Fruit fly (Drosophila melanogaster): Measurements from ENCODE around the gene CG2656.

CG2656 gene

DNA sequence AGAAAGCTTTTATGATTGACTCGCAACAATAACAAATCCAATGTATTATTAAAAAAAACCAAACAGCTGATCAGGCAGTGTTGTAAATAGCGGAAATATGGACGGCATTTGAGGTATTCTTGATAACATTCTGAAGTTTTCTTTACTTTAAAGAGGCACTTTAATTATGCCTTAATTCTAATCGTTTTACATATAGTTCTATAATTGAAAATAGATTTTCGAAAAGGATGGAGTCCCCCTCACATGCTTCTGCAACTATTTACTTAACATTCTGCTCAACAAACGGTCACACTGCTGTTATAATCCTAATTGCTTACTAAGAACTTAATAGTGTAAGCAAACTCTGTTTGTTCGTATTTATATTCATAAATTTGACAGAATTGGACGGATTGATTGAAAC lies 16.6 kb upstream of the CG2656 start, which contains the start of gene CG10068 (continued):
- TF ChIP-seq twi (tag; optimal IDR thresholded peaks at IDR 0.05) (peak; percentile 66), pita (GFP tag; optimal IDR thresholded peaks at IDR 0.05) (no peak), CG2120 (GFP tag; optimal IDR thresholded peaks at IDR 0.05) (peak; percentile 88), CG10543 (GFP tag; optimal IDR thresholded peaks at IDR 0.05) (peak; percentile 67), CG14667 (GFP tag; IDR thresholded peaks at IDR 0.05) (peak; percentile 85), kni (GFP tag; optimal IDR thresholded peaks at IDR 0.05) (peak; percentile 61), CG17359 (tag; optimal IDR thresholded peaks at IDR 0.05) (peak; percentile 90), TFAM (GFP tag; optimal IDR thresholded peaks at IDR 0.05) (peak; percentile 61), CG12391 (tag; optimal IDR thresholded peaks at IDR 0.05) (peak; percentile 95), Fer1 (GFP tag; optimal IDR thresholded peaks at IDR 0.05) (peak; percentile 84), luna (GFP tag; optimal IDR thresholded peaks at IDR 0.05) (peak; percentile 52), Nf-YC (tag; optimal IDR thresholded peaks at IDR 0.05) (peak; percentile 75), CG43689 (GFP tag; IDR thresholded peaks at IDR 0.05) (peak; percentile 60; the same call in 1 of the 2 replicates), unc-4 (GFP tag; IDR thresholded peaks at IDR 0.05; ENCODE audit: partially characterized antibody) (0 out of 2 replicates have a peak, but pooled peaks have one; percentile 27), zf30C (GFP tag; optimal IDR thresholded peaks at IDR 0.05) (peak; percentile 18), ranshi (GFP tag; IDR thresholded peaks at IDR 0.05) (peak; percentile 91), CG8944 (GFP tag; optimal IDR thresholded peaks at IDR 0.05) (peak; percentile 83), CG32767 (GFP tag; IDR thresholded peaks at IDR 0.05) (peak; percentile 81), cg (GFP tag; optimal IDR thresholded peaks at IDR 0.05) (no peak), Sox100B (GFP tag; optimal IDR thresholded peaks at IDR 0.05) (peak; percentile 79), caup (GFP tag; optimal IDR thresholded peaks at IDR 0.05; ENCODE audit: severe bottlenecking) (peak; percentile 88), wor (GFP tag; IDR thresholded peaks at IDR 0.05) (peak; percentile 79), ap (GFP tag; IDR thresholded peaks at IDR 0.05) (peak; percentile 85), CG17568 (GFP tag; optimal IDR thresholded peaks at IDR 0.05) (peak; percentile 75), CG18476 (GFP tag; optimal IDR thresholded peaks at IDR 0.05) (peak; percentile 91), fd3F (GFP tag; optimal IDR thresholded peaks at IDR 0.05) (peak; percentile 76), CG7839 (tag; optimal IDR thresholded peaks at IDR 0.05) (peak; percentile 88), CG11695 (GFP tag; IDR thresholded peaks at IDR 0.05) (peak; percentile 93), toy (GFP tag; IDR thresholded peaks at IDR 0.05) (0 out of 2 replicates have a peak, but pooled peaks have one; percentile 41), CG15011 (GFP tag; optimal IDR thresholded peaks at IDR 0.05) (peak; percentile 79), CG4730 (GFP tag; IDR thresholded peaks at IDR 0.05) (peak; percentile 82), MTF-1 (GFP tag; optimal IDR thresholded peaks at IDR 0.05; ENCODE audit: borderline replicate concordance) (peak; percentile 70), Nf-YB (GFP tag; optimal IDR thresholded peaks at IDR 0.05) (peak; percentile 76), ken (GFP tag; IDR thresholded peaks at IDR 0.05) (peak; percentile 95), ro (GFP tag; IDR thresholded peaks at IDR 0.05) (peak; percentile 67; the same call in 1 of the 2 replicates), btn (GFP tag; optimal IDR thresholded peaks at IDR 0.05) (peak; percentile 85), CG12219 (GFP tag; optimal IDR thresholded peaks at IDR 0.05) (peak; percentile 79), bowl (GFP tag; IDR thresholded peaks at IDR 0.05) (peak; percentile 87), CG17385 (GFP tag; optimal IDR thresholded peaks at IDR 0.05) (peak; percentile 84), CG8388 (GFP tag; optimal IDR thresholded peaks at IDR 0.05) (peak; percentile 87), kay (GFP tag; optimal IDR thresholded peaks at IDR 0.05) (peak; percentile 78), Dref (GFP tag; IDR thresholded peaks at IDR 0.05) (no peak), NC2β (GFP tag; optimal IDR thresholded peaks at IDR 0.05) (peak; percentile 92), tgo (GFP tag; IDR thresholded peaks at IDR 0.05) (peak; percentile 92), Hmx (GFP tag; optimal IDR thresholded peaks at IDR 0.05) (peak; percentile 43), sc (optimal IDR thresholded peaks at IDR 0.05) (no peak), sc (GFP tag; optimal IDR thresholded peaks at IDR 0.05) (peak; percentile 69), CG15073 (GFP tag; optimal IDR thresholded peaks at IDR 0.05) (no peak), inv (GFP tag; IDR thresholded peaks at IDR 0.05; ENCODE audit: partially characterized antibody) (no peak), CG11247 (GFP tag; IDR thresholded peaks at IDR 0.05) (peak; percentile 85), stc (GFP tag; IDR thresholded peaks at IDR 0.05) (peak; percentile 91)
